Worm (Caenorhabditis elegans): ENCODE measurements around the gene col-77.

ce11 chrII:8358466-8358865 is 715 bp downstream of the col-77 start:
- TF ChIP-seq sox-4 (tag; optimal IDR thresholded peaks at IDR 0.05) (no peak), dpl-1 (GFP tag; optimal IDR thresholded peaks at IDR 0.05) (no peak), nhr-11 (tag; optimal IDR thresholded peaks at IDR 0.05) (no peak), aly-2 (tag; optimal IDR thresholded peaks at IDR 0.05) (no peak), nhr-28 (tag; optimal IDR thresholded peaks at IDR 0.05) (no peak), nhr-71 (tag; optimal IDR thresholded peaks at IDR 0.05) (no peak), tbx-2 (tag; optimal IDR thresholded peaks at IDR 0.05) (no peak), fkh-10 (GFP tag; optimal IDR thresholded peaks at IDR 0.05) (no peak), lsy-2 (tag; optimal IDR thresholded peaks at IDR 0.05) (no peak), F16B12.6 (tag; optimal IDR thresholded peaks at IDR 0.05) (no peak), pqm-1 (tag; optimal IDR thresholded peaks at IDR 0.05) (no peak), sup-37 (GFP tag; optimal IDR thresholded peaks at IDR 0.05) (no peak)

All from whole organism, L1 larva.